Worm (Caenorhabditis elegans): Measurements from ENCODE around the gene T11F9.10.

Gene T11F9.10

DNA sequence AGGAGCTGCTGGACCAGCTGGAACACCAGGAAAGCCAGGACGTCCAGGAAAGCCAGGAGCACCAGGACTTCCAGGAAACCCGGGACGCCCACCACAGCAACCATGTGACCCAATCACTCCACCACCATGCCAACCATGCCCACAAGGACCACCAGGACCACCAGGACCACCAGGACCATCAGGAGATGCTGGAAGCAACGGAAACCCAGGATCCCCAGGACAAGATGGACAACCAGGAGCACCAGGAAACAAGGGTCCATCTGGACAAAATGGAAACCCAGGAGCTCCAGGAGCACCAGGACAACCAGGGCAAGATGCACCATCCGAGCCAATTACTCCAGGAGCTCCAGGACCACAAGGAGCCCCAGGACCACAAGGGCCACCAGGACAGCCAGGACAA lies 2.4 kb upstream of the T11F9.10 start:
- TF ChIP-seq ceh-45 (GFP tag; IDR thresholded peaks at IDR 0.05) (no peak), syd-9 (tag; optimal IDR thresholded peaks at IDR 0.05) (no peak), fkh-6 (tag; optimal IDR thresholded peaks at IDR 0.05) (no peak), ahr-1 (tag; optimal IDR thresholded peaks at IDR 0.05) (no peak), tbx-2 (tag; optimal IDR thresholded peaks at IDR 0.05) (no peak), pag-3 (tag; optimal IDR thresholded peaks at IDR 0.05; ENCODE audit: borderline replicate concordance) (no peak), hlh-13 (GFP tag; optimal IDR thresholded peaks at IDR 0.05) (no peak)

DNA sequence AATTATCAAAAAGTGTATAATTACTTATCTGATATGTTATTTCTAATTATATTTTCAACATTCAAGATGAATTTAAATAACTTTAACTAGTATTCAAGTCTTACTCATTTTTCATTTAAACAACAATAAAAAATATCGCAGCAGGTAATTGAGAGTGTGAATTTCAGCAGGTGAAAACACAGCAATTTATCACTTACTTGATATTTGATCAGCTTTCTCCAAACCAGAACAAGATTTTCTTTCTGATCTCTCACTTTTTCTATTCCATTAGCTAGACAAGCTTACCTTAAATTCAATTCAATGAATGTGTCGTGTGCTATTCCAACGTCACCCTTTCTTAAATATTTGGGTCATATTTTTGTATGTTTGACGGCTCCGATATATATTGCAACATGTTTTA lies 1.2 kb upstream of the T11F9.10 start, which contains the start of gene srh-1:
Gene srh-1 (plus strand): TSS at position 301 of the 400 bp plus-strand sequence.
- TF ChIP-seq ceh-6 (GFP tag; optimal IDR thresholded peaks at IDR 0.05), result no peak
- no peak for TF ChIP-seq gmeb-2 (tag; optimal IDR thresholded peaks at IDR 0.05)
- TF ChIP-seq elt-4 (tag; optimal IDR thresholded peaks at IDR 0.05), result no peak
- no peak for TF ChIP-seq C38D4.7 (GFP tag; optimal IDR thresholded peaks at IDR 0.05)
- no peak for TF ChIP-seq tbx-7 (tag; optimal IDR thresholded peaks at IDR 0.05)
- no peak for TF ChIP-seq unc-55 (GFP tag; optimal IDR thresholded peaks at IDR 0.05)
- TF ChIP-seq odd-2 (tag; optimal IDR thresholded peaks at IDR 0.05), result no peak
- TF ChIP-seq madf-2 (tag; optimal IDR thresholded peaks at IDR 0.05), result no peak

DNA sequence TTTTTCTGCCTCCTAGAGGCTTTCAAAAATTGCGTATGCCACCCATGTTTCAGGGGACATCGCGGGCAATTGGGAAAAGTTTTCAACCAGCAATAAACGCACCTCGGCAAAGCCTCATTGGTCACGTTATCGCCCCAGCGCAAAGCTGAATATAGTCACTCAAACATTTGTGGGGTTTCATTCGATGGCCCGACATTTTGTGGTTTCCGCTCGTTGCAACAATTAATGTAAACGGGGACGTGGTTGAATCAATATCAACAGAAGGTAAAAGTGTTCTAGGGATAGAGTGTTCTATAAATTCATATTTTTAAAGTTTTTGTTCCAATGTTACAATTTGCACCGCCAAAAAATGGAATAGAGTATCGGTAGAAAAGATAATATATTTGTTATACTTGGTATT lies 1.5 kb downstream of the T11F9.10 start:
- TF ChIP-seq tbx-2 (tag; optimal IDR thresholded peaks at IDR 0.05), result no peak
- no peak for TF ChIP-seq ceh-30 (tag; optimal IDR thresholded peaks at IDR 0.05)
- TF ChIP-seq C08G9.2 (tag; optimal IDR thresholded peaks at IDR 0.05), result no peak
- no peak for TF ChIP-seq pqm-1 (tag; optimal IDR thresholded peaks at IDR 0.05)

DNA sequence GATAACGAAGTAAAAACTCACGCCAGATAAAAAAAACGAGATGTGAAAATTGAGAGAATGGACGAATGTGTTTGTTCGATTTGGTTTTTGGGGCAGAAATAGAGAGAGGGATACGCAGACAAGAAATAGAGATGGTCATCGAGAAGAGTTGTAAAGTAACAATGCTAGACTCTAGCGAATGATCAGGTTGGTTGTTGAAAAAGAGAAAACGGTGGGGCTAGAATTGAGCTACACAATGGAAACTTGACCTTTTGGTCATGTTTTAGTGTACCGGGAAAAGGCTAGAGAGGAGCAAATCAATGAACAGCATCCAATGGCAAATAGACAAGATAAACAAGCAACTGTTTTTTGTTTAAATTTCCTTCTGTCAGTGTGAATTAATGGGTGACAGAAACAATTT lies 3.6 kb downstream of the T11F9.10 start, which contains the start of gene dhs-19:
Gene dhs-19 (minus strand): TSS at position 101 of the 400 bp plus-strand sequence.
- TF ChIP-seq pha-4 (tag; optimal IDR thresholded peaks at IDR 0.05) (no peak), fax-1 (tag; optimal IDR thresholded peaks at IDR 0.05) (no peak), unc-86 (tag; optimal IDR thresholded peaks at IDR 0.05) (no peak), dve-1 (tag; optimal IDR thresholded peaks at IDR 0.05) (no peak), tbx-2 (tag; optimal IDR thresholded peaks at IDR 0.05) (no peak), Y22D7AL.16 (tag; optimal IDR thresholded peaks at IDR 0.05) (no peak), hlh-6 (tag; optimal IDR thresholded peaks at IDR 0.05) (no peak), pat-9 (tag; optimal IDR thresholded peaks at IDR 0.05) (no peak), ceh-30 (tag; optimal IDR thresholded peaks at IDR 0.05) (no peak), elt-4 (tag; optimal IDR thresholded peaks at IDR 0.05) (no peak), hlh-15 (tag; optimal IDR thresholded peaks at IDR 0.05) (no peak), tbx-7 (tag; optimal IDR thresholded peaks at IDR 0.05) (no peak), nhr-232 (tag; optimal IDR thresholded peaks at IDR 0.05) (no peak), hlh-30 (tag; optimal IDR thresholded peaks at IDR 0.05; ENCODE audit: insufficient read depth) (no peak)

DNA sequence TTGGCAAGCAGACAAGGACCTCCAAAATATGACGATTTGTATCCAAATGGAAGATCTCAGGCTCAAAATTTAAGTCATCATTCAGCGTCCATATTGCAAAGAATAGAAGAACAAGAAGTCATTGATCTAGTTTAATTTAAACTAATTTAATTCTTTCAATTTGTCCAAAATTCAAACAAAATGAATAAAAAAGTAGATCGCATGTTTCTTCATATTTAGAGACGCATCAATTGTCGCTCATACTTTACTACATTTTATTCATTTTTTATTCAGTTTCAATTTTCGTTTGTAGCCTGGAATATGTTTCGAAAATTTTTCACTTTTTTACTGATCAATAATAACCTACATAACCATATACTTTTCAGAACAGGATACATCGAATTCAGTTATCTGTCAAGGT lies 5.7 kb downstream of the T11F9.10 start, which contains the start of gene T11F9.21:
Gene T11F9.21 (plus strand): TSS at position 301 of the 400 bp plus-strand sequence.
- TF ChIP-seq tbx-7 (tag; optimal IDR thresholded peaks at IDR 0.05), result no peak
- no peak for TF ChIP-seq nhr-232 (tag; optimal IDR thresholded peaks at IDR 0.05)
- no peak for TF ChIP-seq che-1 (tag; optimal IDR thresholded peaks at IDR 0.05)
- TF ChIP-seq pqm-1 (tag; optimal IDR thresholded peaks at IDR 0.05), result no peak
- TF ChIP-seq pha-2 (tag; optimal IDR thresholded peaks at IDR 0.05), result no peak
- TF ChIP-seq unc-3 (GFP tag; conservative IDR thresholded peaks at IDR 0.05), result no peak
- TF ChIP-seq unc-3 (tag; optimal IDR thresholded peaks at IDR 0.05), result no peak
- no peak for TF ChIP-seq ceh-22 (tag; optimal IDR thresholded peaks at IDR 0.05)
- TF ChIP-seq hlh-13 (GFP tag; optimal IDR thresholded peaks at IDR 0.05), result no peak
- TF ChIP-seq unc-55 (GFP tag; optimal IDR thresholded peaks at IDR 0.05), result no peak
- TF ChIP-seq nhr-11 (tag; optimal IDR thresholded peaks at IDR 0.05), result no peak
- no peak for TF ChIP-seq zip-5 (tag; optimal IDR thresholded peaks at IDR 0.05)
- TF ChIP-seq ceh-31 (tag; optimal IDR thresholded peaks at IDR 0.05), result no peak
- TF ChIP-seq Y22D7AL.16 (tag; optimal IDR thresholded peaks at IDR 0.05), result no peak
- TF ChIP-seq K09A11.1 (tag; optimal IDR thresholded peaks at IDR 0.05; ENCODE audit: insufficient read depth), result no peak
- no peak for TF ChIP-seq F13H6.1 (tag; optimal IDR thresholded peaks at IDR 0.05)

Measured in whole organism, late embryonic.